Fruit fly (Drosophila melanogaster): ENCODE results near the gene CG31321.

DNA sequence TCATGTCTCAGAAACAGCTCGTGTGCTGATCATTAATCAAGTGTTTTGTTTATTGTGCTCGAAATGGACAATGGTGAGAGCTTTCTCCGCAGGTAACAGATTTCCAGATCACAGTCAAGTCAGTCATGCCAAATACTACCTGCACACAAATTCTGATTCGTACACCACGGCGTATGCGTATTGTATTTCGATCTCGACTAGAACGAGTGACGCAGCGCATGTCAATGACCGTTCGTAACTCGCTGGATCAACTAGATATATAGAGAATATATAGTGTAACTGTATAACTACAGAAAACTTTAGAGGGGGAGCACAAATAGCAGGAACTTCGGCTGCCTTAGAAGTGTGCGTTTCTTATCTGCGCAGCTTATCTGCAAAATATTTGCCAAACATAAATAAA lies 13.5 kb upstream of the CG31321 start:
- no peak for TF ChIP-seq CG10348 (GFP tag; IDR thresholded peaks at IDR 0.05)
- TF ChIP-seq CG13204 (GFP tag; optimal IDR thresholded peaks at IDR 0.05), result no peak
- no peak for TF ChIP-seq CG32121 (GFP tag; IDR thresholded peaks at IDR 0.05)
- no peak for TF ChIP-seq CG17806 (tag; optimal IDR thresholded peaks at IDR 0.05)
- TF ChIP-seq D1 (tag; optimal IDR thresholded peaks at IDR 0.05), result no peak
- TF ChIP-seq CG14655 (GFP tag; optimal IDR thresholded peaks at IDR 0.05), result no peak
- no peak for TF ChIP-seq CG8301 (tag; optimal IDR thresholded peaks at IDR 0.05)
- TF ChIP-seq CG15710 (tag; optimal IDR thresholded peaks at IDR 0.05), result no peak
- no peak for TF ChIP-seq CG34367 (tag; optimal IDR thresholded peaks at IDR 0.05)
- TF ChIP-seq Pif1A (GFP tag; optimal IDR thresholded peaks at IDR 0.05), result no peak
- no peak for TF ChIP-seq CG4496 (GFP tag; IDR thresholded peaks at IDR 0.05)

Data from whole organism, pupa.